Fruit fly (Drosophila melanogaster) whole organism, prepupa: Measurements from ENCODE around the gene mia.
A peak's percentile ranks its signal among the peaks of the same experiment; 100 is the strongest.

Source experiments
- CG4318 ChIP-seq: fragments of 200-800 bp; sonication (Bioruptor generic); optimal IDR thresholded peaks from 3 replicates; lab custom pipeline; 2017; ENCODE audit warnings: missing biosample characterization, mild to moderate bottlenecking, missing genetic modification characterization
- CG6854 ChIP-seq: fragments of 200-800 bp; sonication (Bioruptor generic); optimal IDR thresholded peaks from 2 replicates; lab custom pipeline; 2017; ENCODE audit warnings: missing biosample characterization, mild to moderate bottlenecking, missing genetic modification characterization
- Hr4 ChIP-seq: fragments of 200-800 bp; sonication (Bioruptor generic); optimal IDR thresholded peaks from 3 replicates; lab custom pipeline; 2016; ENCODE audit warnings: missing biosample characterization, missing genetic modification characterization
- Met ChIP-seq: fragments of 200-800 bp; sonication (Bioruptor generic); optimal IDR thresholded peaks from 3 replicates; lab custom pipeline; 2016; ENCODE audit warnings: missing biosample characterization, missing genetic modification characterization
- OdsH ChIP-seq: fragments of 200-800 bp; sonication (Bioruptor generic); optimal IDR thresholded peaks from 3 replicates; lab custom pipeline; 2016; ENCODE audit warnings: missing biosample characterization, missing genetic modification characterization
- Sox102F ChIP-seq: fragments of 200-800 bp; sonication (Bioruptor generic); optimal IDR thresholded peaks from 2 replicates; lab custom pipeline; 2016; ENCODE audit warnings: missing biosample characterization, mild to moderate bottlenecking, missing genetic modification characterization
- Sox15 ChIP-seq: fragments of 200-800 bp; sonication (Bioruptor generic); optimal IDR thresholded peaks from 3 replicates; lab custom pipeline; 2016; ENCODE audit warnings: missing biosample characterization, missing genetic modification characterization
- achi ChIP-seq: fragments of 200-800 bp; sonication (Bioruptor generic); optimal IDR thresholded peaks from 3 replicates; lab custom pipeline; 2016; ENCODE audit warnings: missing biosample characterization, missing genetic modification characterization
- cyc ChIP-seq: fragments of 200-800 bp; sonication (Bioruptor generic); optimal IDR thresholded peaks from 3 replicates; lab custom pipeline; 2016; ENCODE audit warnings: missing biosample characterization, missing genetic modification characterization
- fkh ChIP-seq: fragments of 200-800 bp; sonication (Bioruptor generic); optimal IDR thresholded peaks from 3 replicates; lab custom pipeline; 2017; ENCODE audit warnings: missing biosample characterization, mild to moderate bottlenecking, missing genetic modification characterization, moderate library complexity
- salr ChIP-seq, 2 experiments: fragments of 200-800 bp; sonication (Bioruptor generic); optimal IDR thresholded peaks; 3 replicates each; lab custom pipeline; 2016 to 2018; ENCODE audit warnings: missing biosample characterization in 2 of 2, missing genetic modification characterization in 2 of 2, mild to moderate bottlenecking in 1 of 2
- svp ChIP-seq: fragments of 200-800 bp; sonication (Bioruptor generic); peaks from one replicate; lab custom pipeline; 2016; ENCODE audit warnings: missing biosample characterization, missing genetic modification characterization

dm6 chr3R:5587863-5588519 is 37.0 kb upstream of the mia start, which contains the start of gene CG2926:
- TF ChIP-seq Sox102F (GFP tag; lab: Kevin White, UChicago) (no peak), cyc (GFP tag; lab: Kevin White, UChicago) (peak; percentile 31), Sox15 (no peak), CG4318 (GFP tag; lab: Kevin White, UChicago) (no peak), achi (GFP tag; lab: Kevin White, UChicago) (no peak), OdsH (GFP tag; lab: Kevin White, UChicago) (no peak), svp (GFP tag; lab: Kevin White, UChicago) (no peak), CG6854 (GFP tag; lab: Kevin White, UChicago) (peak; percentile 45), salr (GFP tag; optimal IDR thresholded peaks at IDR 0.05; lab: Kevin White, UChicago) (no peak), fkh (GFP tag; lab: Kevin White, UChicago) (no peak), Met (GFP tag; lab: Kevin White, UChicago) (no peak), Hr4 (GFP tag; lab: Kevin White, UChicago) (no peak)
